ENCODE assay signal across 4 fruit fly cellular contexts in the genomic region with DNA sequence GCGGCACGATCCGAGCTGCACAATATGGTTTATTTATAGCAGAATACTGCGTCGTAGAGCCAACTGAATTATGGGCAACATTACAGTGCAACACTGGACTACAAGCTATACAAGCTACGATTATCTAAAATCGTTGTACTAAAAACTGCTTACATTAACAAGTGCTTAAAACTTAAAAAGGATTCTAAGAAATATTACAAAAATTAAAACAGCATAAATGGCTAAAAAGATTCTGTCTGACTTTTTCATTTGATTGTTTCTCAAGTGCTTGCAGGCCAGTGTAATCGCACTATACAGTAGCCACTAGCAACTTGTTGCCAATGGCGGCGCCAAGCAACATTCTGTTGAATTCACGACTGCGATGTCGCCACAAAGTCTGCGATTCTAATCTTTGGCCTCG.
A peak's percentile ranks its signal among the peaks of the same experiment; 100 is the strongest.
TF ChIP-seq lines count a peak whose summit lies in the region.

No protein-coding gene starts in this region.

- TF ChIP-seq CTCF in whole organism, embryonic (GFP tag; optimal IDR thresholded peaks at IDR 0.05; lab: Kevin White, UChicago), result no peak

TF ChIP-seq in whole organism, embryonic, 481 proteins besides CTCF, POLR2A, EP300 and RAD21 (continues in another document):
- TF ChIP-seq Hmx (GFP tag; optimal IDR thresholded peaks at IDR 0.05; lab: Kevin White, UChicago) (no peak), Bteb2 (GFP tag; optimal IDR thresholded peaks at IDR 0.05; lab: Kevin White, UChicago) (peak; percentile 41), hkb (optimal IDR thresholded peaks at IDR 0.05; lab: Kevin White, UChicago) (no peak), hkb (GFP tag; IDR thresholded peaks at IDR 0.05; lab: Robert Waterston, UW) (peak; percentile 92), CG16815 (GFP tag; optimal IDR thresholded peaks at IDR 0.05; lab: Kevin White, UChicago) (peak; percentile 45), D19B (GFP tag; optimal IDR thresholded peaks at IDR 0.05; lab: Kevin White, UChicago) (no peak), dmrt99B (tag; optimal IDR thresholded peaks at IDR 0.05; lab: Kevin White, UChicago) (peak; percentile 82), her (GFP tag; optimal IDR thresholded peaks at IDR 0.05; lab: Kevin White, UChicago) (peak; percentile 7), Vsx1 (GFP tag; optimal IDR thresholded peaks at IDR 0.05; lab: Kevin White, UChicago) (no peak), Chrac-16 (GFP tag; optimal IDR thresholded peaks at IDR 0.05; lab: Kevin White, UChicago) (peak; percentile 60), Rx (GFP tag; IDR thresholded peaks at IDR 0.05; lab: Robert Waterston, UW) (peak; percentile 67), Elba2 (GFP tag; optimal IDR thresholded peaks at IDR 0.05; lab: Kevin White, UChicago) (no peak), CG12391 (tag; optimal IDR thresholded peaks at IDR 0.05; lab: Kevin White, UChicago) (peak; percentile 81), Aef1 (GFP tag; IDR thresholded peaks at IDR 0.05; lab: Robert Waterston, UW) (peak; percentile 75; the same call in 2 of the 3 replicates), grn (GFP tag; optimal IDR thresholded peaks at IDR 0.05; lab: Kevin White, UChicago) (no peak), Sin3A (optimal IDR thresholded peaks at IDR 0.05; lab: Kevin White, UChicago) (no peak), CG31388 (GFP tag; optimal IDR thresholded peaks at IDR 0.05; lab: Kevin White, UChicago) (no peak), CG30403 (GFP tag; optimal IDR thresholded peaks at IDR 0.05; lab: Kevin White, UChicago) (peak; percentile 73), zfh1 (GFP tag; IDR thresholded peaks at IDR 0.05; lab: Robert Waterston, UW) (peak; percentile 86), mam (GFP tag; optimal IDR thresholded peaks at IDR 0.05; lab: Kevin White, UChicago) (peak; percentile 43), Mrtf (GFP tag; IDR thresholded peaks at IDR 0.05; lab: Robert Waterston, UW) (peak; percentile 57; the same call in 2 of the 3 replicates)

TF ChIP-seq in whole organism, prepupa, 60 proteins besides CTCF, POLR2A, EP300 and RAD21 (continues in another document):
- TF ChIP-seq CG6808 (GFP tag; optimal IDR thresholded peaks at IDR 0.05; lab: Kevin White, UChicago) (peak; percentile 85), CG10669 (GFP tag; optimal IDR thresholded peaks at IDR 0.05; lab: Kevin White, UChicago) (peak; percentile 91), esn (GFP tag; optimal IDR thresholded peaks at IDR 0.05; lab: Kevin White, UChicago) (no peak), net (GFP tag; optimal IDR thresholded peaks at IDR 0.05; lab: Kevin White, UChicago) (peak; percentile 86), CG31627 (GFP tag; optimal IDR thresholded peaks at IDR 0.05; lab: Kevin White, UChicago) (peak; percentile 43), spab (GFP tag; optimal IDR thresholded peaks at IDR 0.05; lab: Kevin White, UChicago) (peak; percentile 87), fd59A (GFP tag; optimal IDR thresholded peaks at IDR 0.05; lab: Kevin White, UChicago) (peak; percentile 87), Sox102F (GFP tag; optimal IDR thresholded peaks at IDR 0.05; lab: Kevin White, UChicago) (peak; percentile 16), Met (GFP tag; optimal IDR thresholded peaks at IDR 0.05; lab: Kevin White, UChicago) (peak; percentile 57), CG15336 (GFP tag; IDR thresholded peaks at IDR 0.05; lab: Robert Waterston, UW) (peak; percentile 97), Eip78C (GFP tag; lab: Kevin White, UChicago) (peak; percentile 96), Hr4 (GFP tag; optimal IDR thresholded peaks at IDR 0.05; lab: Kevin White, UChicago) (peak; percentile 86), CG3919 (GFP tag; optimal IDR thresholded peaks at IDR 0.05; lab: Kevin White, UChicago) (peak; percentile 90), Eip93F (GFP tag; optimal IDR thresholded peaks at IDR 0.05; lab: Kevin White, UChicago) (no peak), svp (GFP tag; lab: Kevin White, UChicago) (peak; percentile 58), Hr39 (GFP tag; optimal IDR thresholded peaks at IDR 0.05; lab: Kevin White, UChicago) (peak; percentile 53), Gug (GFP tag; IDR thresholded peaks at IDR 0.05; lab: Robert Waterston, UW) (peak; percentile 94), Sox14 (GFP tag; optimal IDR thresholded peaks at IDR 0.05; lab: Kevin White, UChicago) (peak; percentile 87), CG4318 (GFP tag; optimal IDR thresholded peaks at IDR 0.05; lab: Kevin White, UChicago) (peak; percentile 72), CG9139 (GFP tag; optimal IDR thresholded peaks at IDR 0.05; lab: Kevin White, UChicago) (peak; percentile 79), vri (GFP tag; optimal IDR thresholded peaks at IDR 0.05; lab: Kevin White, UChicago) (peak; percentile 8), CG34406 (GFP tag; optimal IDR thresholded peaks at IDR 0.05; lab: Kevin White, UChicago) (peak; percentile 71), CG11762 (GFP tag; optimal IDR thresholded peaks at IDR 0.05; lab: Kevin White, UChicago; ENCODE audit: insufficient read depth) (peak; percentile 77)

TF ChIP-seq in whole organism, pupa, 21 proteins besides CTCF, POLR2A, EP300 and RAD21:
- TF ChIP-seq Pif1B (GFP tag; optimal IDR thresholded peaks at IDR 0.05; lab: Kevin White, UChicago) (peak; percentile 85), gl (tag; optimal IDR thresholded peaks at IDR 0.05; lab: Kevin White, UChicago) (peak; percentile 86), CG17806 (tag; optimal IDR thresholded peaks at IDR 0.05; lab: Kevin White, UChicago) (peak; percentile 93), D1 (tag; optimal IDR thresholded peaks at IDR 0.05; lab: Kevin White, UChicago) (peak; percentile 87), CG8301 (tag; optimal IDR thresholded peaks at IDR 0.05; lab: Kevin White, UChicago) (peak; percentile 93), CG13204 (GFP tag; optimal IDR thresholded peaks at IDR 0.05; lab: Kevin White, UChicago) (peak; percentile 63), CG9948 (tag; optimal IDR thresholded peaks at IDR 0.05; lab: Kevin White, UChicago) (peak; percentile 91), CG15710 (tag; optimal IDR thresholded peaks at IDR 0.05; lab: Kevin White, UChicago) (peak; percentile 89), CG34367 (tag; optimal IDR thresholded peaks at IDR 0.05; lab: Kevin White, UChicago) (peak; percentile 88), CG12605 (GFP tag; IDR thresholded peaks at IDR 0.05; lab: Robert Waterston, UW) (peak; percentile 93), CG4496 (GFP tag; IDR thresholded peaks at IDR 0.05; lab: Robert Waterston, UW) (peak; percentile 97), CG32121 (GFP tag; IDR thresholded peaks at IDR 0.05; lab: Robert Waterston, UW) (peak; percentile 94), fd96Ca (GFP tag; IDR thresholded peaks at IDR 0.05; lab: Robert Waterston, UW) (peak; percentile 92), rn (GFP tag; IDR thresholded peaks at IDR 0.05; lab: Robert Waterston, UW) (peak; percentile 92), Pif1A (GFP tag; optimal IDR thresholded peaks at IDR 0.05; lab: Kevin White, UChicago) (peak; percentile 81), Snoo (tag; optimal IDR thresholded peaks at IDR 0.05; lab: Kevin White, UChicago) (peak; percentile 1), CG8159 (tag; optimal IDR thresholded peaks at IDR 0.05; lab: Kevin White, UChicago) (peak; percentile 92), CG10348 (GFP tag; IDR thresholded peaks at IDR 0.05; lab: Robert Waterston, UW) (peak; percentile 78), CG14655 (GFP tag; optimal IDR thresholded peaks at IDR 0.05; lab: Kevin White, UChicago) (peak; percentile 95), Ets98B (GFP tag; IDR thresholded peaks at IDR 0.05; lab: Robert Waterston, UW) (peak; percentile 94), EcR (GFP tag; optimal IDR thresholded peaks at IDR 0.05; lab: Kevin White, UChicago) (no peak)

TF ChIP-seq in whole organism, wandering third instar larva, 38 proteins besides CTCF, POLR2A, EP300 and RAD21:
- TF ChIP-seq fru (GFP tag; optimal IDR thresholded peaks at IDR 0.05; lab: Kevin White, UChicago) (peak; percentile 43), foxo (GFP tag; optimal IDR thresholded peaks at IDR 0.05; lab: Kevin White, UChicago) (peak in 1 of 2 experiments; percentile 34), Abd-B (GFP tag; optimal IDR thresholded peaks at IDR 0.05; lab: Kevin White, UChicago) (no peak), h (GFP tag; optimal IDR thresholded peaks at IDR 0.05; lab: Kevin White, UChicago) (peak; percentile 63), Hr83 (GFP tag; optimal IDR thresholded peaks at IDR 0.05; lab: Kevin White, UChicago; ENCODE audit: poor library complexity, severe bottlenecking) (no peak), Myc (optimal IDR thresholded peaks at IDR 0.05; lab: Kevin White, UChicago) (no peak), brk (GFP tag; optimal IDR thresholded peaks at IDR 0.05; lab: Kevin White, UChicago) (no peak), dmrt93B (GFP tag; optimal IDR thresholded peaks at IDR 0.05; lab: Kevin White, UChicago) (peak; percentile 12), HLH106 (tag; optimal IDR thresholded peaks at IDR 0.05; lab: Kevin White, UChicago) (peak; percentile 10), GATAd (GFP tag; optimal IDR thresholded peaks at IDR 0.05; lab: Kevin White, UChicago) (no peak), woc (GFP tag; optimal IDR thresholded peaks at IDR 0.05; lab: Kevin White, UChicago) (no peak), br (GFP tag; optimal IDR thresholded peaks at IDR 0.05; lab: Kevin White, UChicago) (peak; percentile 43), Hnf4 (GFP tag; optimal IDR thresholded peaks at IDR 0.05; lab: Kevin White, UChicago) (peak; percentile 24), rgr (GFP tag; optimal IDR thresholded peaks at IDR 0.05; lab: Kevin White, UChicago) (peak; percentile 48), CG32264 (GFP tag; optimal IDR thresholded peaks at IDR 0.05; lab: Kevin White, UChicago) (no peak), OdsH (GFP tag; optimal IDR thresholded peaks at IDR 0.05; lab: Kevin White, UChicago) (peak; percentile 50), dsf (GFP tag; optimal IDR thresholded peaks at IDR 0.05; lab: Kevin White, UChicago; ENCODE audit: borderline replicate concordance) (no peak), CG9705 (GFP tag; optimal IDR thresholded peaks at IDR 0.05; lab: Kevin White, UChicago) (no peak), Hr78 (GFP tag; optimal IDR thresholded peaks at IDR 0.05; lab: Kevin White, UChicago) (no peak), psq (GFP tag; optimal IDR thresholded peaks at IDR 0.05; lab: Kevin White, UChicago) (peak; percentile 12), tai (GFP tag; optimal IDR thresholded peaks at IDR 0.05; lab: Kevin White, UChicago) (no peak), N (GFP tag; optimal IDR thresholded peaks at IDR 0.05; lab: Kevin White, UChicago) (no peak), Mio (GFP tag; optimal IDR thresholded peaks at IDR 0.05; lab: Kevin White, UChicago) (no peak), ey (GFP tag; optimal IDR thresholded peaks at IDR 0.05; lab: Kevin White, UChicago) (peak; percentile 54), Rel (GFP tag; optimal IDR thresholded peaks at IDR 0.05; lab: Kevin White, UChicago) (no peak), Rel (tag; optimal IDR thresholded peaks at IDR 0.05; lab: Kevin White, UChicago) (no peak), dl (GFP tag; optimal IDR thresholded peaks at IDR 0.05; lab: Kevin White, UChicago; ENCODE audit: insufficient read depth in 1 of 2, partially characterized antibody in 2 of 2) (no peak), lola (GFP tag; optimal IDR thresholded peaks at IDR 0.05; lab: Kevin White, UChicago) (no peak), Jra (GFP tag; optimal IDR thresholded peaks at IDR 0.05; lab: Kevin White, UChicago) (no peak)

Comparison
In these comparisons a context has a peak if more than half of its experiments do, and no peak if none do; other contexts are left out.
1. Of the 7 proteins assayed by ChIP-seq in both whole organism, embryonic and whole organism, prepupa: peak only in whole organism, embryonic: Blimp-1; only in whole organism, prepupa: CG16779, Hr39 and Lpt; in both: Gug and Sox102F; in neither: 1.